Worm (Caenorhabditis elegans) whole organism, young adult: ENCODE measurements around the gene acn-1.

Experiments
- B0261.1 ChIP-seq: sonication (generic microtip); optimal IDR thresholded peaks from 2 replicates; lab custom pipeline; 2016; ENCODE audit warnings: mild to moderate bottlenecking, missing genetic modification characterization, moderate library complexity, missing compliant biosample characterization
- F22D6.2 ChIP-seq: sonication (generic microtip); optimal IDR thresholded peaks from 2 replicates; lab custom pipeline; 2016; ENCODE audit warnings: mild to moderate bottlenecking, missing genetic modification characterization, missing compliant biosample characterization
- F23B12.7 ChIP-seq: sonication (generic microtip); optimal IDR thresholded peaks from 2 replicates; lab custom pipeline; 2017; ENCODE audit warnings: missing genetic modification characterization, mild to moderate bottlenecking, missing compliant biosample characterization, antibody characterized with exemption, moderate library complexity; ENCODE audit not compliant: insufficient read depth
- F33H1.4 ChIP-seq: fragments of 200-800 bp; sonication (Bioruptor generic); IDR thresholded peaks from 2 replicates; pipeline ENCODE4 v1.3.6; 2022; ENCODE audit warnings: missing genetic modification reagents, missing genetic modification characterization, missing compliant biosample characterization
- T26A5.8 ChIP-seq: sonication (generic microtip); optimal IDR thresholded peaks from 2 replicates; lab custom pipeline; 2016; ENCODE audit warnings: missing genetic modification characterization, missing compliant biosample characterization
- aptf-3 ChIP-seq: fragments of 200-800 bp; sonication (Bioruptor generic); IDR thresholded peaks from 2 replicates; pipeline ENCODE4 v1.3.6; 2022; ENCODE audit warnings: missing genetic modification characterization, missing compliant biosample characterization
- attf-3 ChIP-seq: fragments of 200-800 bp; sonication (Bioruptor generic); conservative IDR thresholded peaks from 2 replicates; pipeline ENCODE4 v1.3.6; 2022; ENCODE audit warnings: missing genetic modification reagents, missing genetic modification characterization, missing compliant biosample characterization
- attf-6 ChIP-seq: fragments of 200-800 bp; sonication (Bioruptor generic); IDR thresholded peaks from 2 replicates; pipeline ENCODE4 v1.3.6; 2022; ENCODE audit warnings: missing genetic modification reagents, missing genetic modification characterization, missing compliant biosample characterization
- die-1 ChIP-seq: sonication (generic microtip); optimal IDR thresholded peaks from 2 replicates; lab custom pipeline; 2016; ENCODE audit warnings: missing genotype, mild to moderate bottlenecking, missing genetic modification characterization, missing compliant biosample characterization
- dox-1 ChIP-seq: fragments of 200-800 bp; sonication (Bioruptor generic); IDR thresholded peaks from 2 replicates; pipeline ENCODE4 v1.3.6; 2022; ENCODE audit warnings: missing genetic modification reagents, missing genetic modification characterization, missing compliant biosample characterization
- dpl-1 ChIP-seq: fragments of 150-350 bp; optimal IDR thresholded peaks from 2 replicates; lab custom pipeline; 2014; ENCODE audit warnings: missing biosample characterization, missing genetic modification reagents, missing genetic modification characterization
- hrde-1 ChIP-seq: sonication (generic microtip); optimal IDR thresholded peaks from 2 replicates; lab custom pipeline; 2016; ENCODE audit warnings: missing genetic modification characterization, mild to moderate bottlenecking, missing compliant biosample characterization, moderate library complexity, missing genotype, missing genetic modification reagents, borderline replicate concordance
- lag-1 ChIP-seq: fragments of 200-800 bp; sonication (Bioruptor generic); IDR thresholded peaks from 2 replicates; pipeline ENCODE4 v1.3.6; 2022; ENCODE audit warnings: missing genetic modification reagents, missing genetic modification characterization, missing compliant biosample characterization
- let-607 ChIP-seq, 2 experiments: fragments of 200-800 bp in 1 of 2; sonication (Bioruptor generic) in 1 of 2; sonication (generic microtip) in 1 of 2; optimal IDR thresholded peaks; 2 replicates each; lab custom pipeline; 2016 to 2018; ENCODE audit warnings: mild to moderate bottlenecking in 2 of 2, missing compliant biosample characterization in 2 of 2, missing genetic modification characterization in 2 of 2, moderate library complexity in 2 of 2, missing genotype in 1 of 2
- lsy-27 ChIP-seq: sonication (generic microtip); optimal IDR thresholded peaks from 2 replicates; lab custom pipeline; 2017; ENCODE audit warnings: missing genetic modification characterization, mild to moderate bottlenecking, missing compliant biosample characterization, antibody characterized with exemption, missing genotype, borderline replicate concordance; ENCODE audit not compliant: insufficient read depth
- mes-4 ChIP-seq: sonication (generic microtip); optimal IDR thresholded peaks from 2 replicates; lab custom pipeline; 2016; ENCODE audit warnings: missing genotype, missing genetic modification characterization, missing compliant biosample characterization
- nfya-2 ChIP-seq: fragments of 200-800 bp; sonication (Bioruptor generic); IDR thresholded peaks from 2 replicates; pipeline ENCODE4 v1.3.6; 2022; ENCODE audit warnings: missing genetic modification reagents, missing genetic modification characterization, missing compliant biosample characterization
- rcor-1 ChIP-seq: fragments of 200-800 bp; sonication (Bioruptor generic); IDR thresholded peaks from 2 replicates; pipeline ENCODE4 v1.3.6; 2022; ENCODE audit warnings: missing genetic modification reagents, missing genetic modification characterization, missing compliant biosample characterization
- snpc-1.3 ChIP-seq: sonication (generic microtip); optimal IDR thresholded peaks from 2 replicates; lab custom pipeline; 2017; ENCODE audit warnings: missing genetic modification characterization, mild to moderate bottlenecking, missing compliant biosample characterization, antibody characterized with exemption, moderate library complexity, missing genotype, missing genetic modification reagents; ENCODE audit not compliant: insufficient read depth
- ztf-18 ChIP-seq: sonication (generic microtip); optimal IDR thresholded peaks from 2 replicates; lab custom pipeline; 2016; ENCODE audit warnings: missing genotype, mild to moderate bottlenecking, missing genetic modification characterization, missing compliant biosample characterization
- ztf-26 ChIP-seq: sonication (generic microtip); optimal IDR thresholded peaks from 2 replicates; lab custom pipeline; 2017; ENCODE audit warnings: missing genetic modification characterization, missing compliant biosample characterization
- ztf-6 ChIP-seq: fragments of 200-800 bp; sonication (Bioruptor generic); IDR thresholded peaks from 2 replicates; pipeline ENCODE4 v1.3.6; 2022; ENCODE audit warnings: missing genetic modification reagents, missing genetic modification characterization, missing compliant biosample characterization

acn-1 gene

ce11 chrX:5060756-5061155 lies 36.1 kb downstream of the acn-1 start, which contains the start of gene C24H10.3:
Gene C24H10.3, plus strand, starts transcription at chrX:5061056.
- TF ChIP-seq F33H1.4 (GFP tag; lab: Robert Waterston, UW) = no peak
- no peak for TF ChIP-seq ztf-6 (GFP tag; lab: Robert Waterston, UW)
- TF ChIP-seq hrde-1 = no peak
- TF ChIP-seq F22D6.2 (tag; lab: Kevin White, UChicago) = no peak
- TF ChIP-seq lsy-27 (tag; lab: Kevin White, UChicago) = no peak
- TF ChIP-seq attf-6 (GFP tag; lab: Robert Waterston, UW) = no peak

- TF ChIP-seq B0261.1 (tag; lab: Kevin White, UChicago) = no peak
- peak; percentile 60 for TF ChIP-seq ztf-18 (tag; lab: Kevin White, UChicago)
- TF ChIP-seq, all 124 proteins: peak for 1
Measured at ce11 chrX:5059163-5059562, 37.7 kb downstream of the acn-1 start, which contains the start of gene C24H10.4. Gene C24H10.4, minus strand, starts transcription at chrX:5059263.

- TF ChIP-seq mes-4 (tag; lab: Kevin White, UChicago) (peak; percentile 2), die-1 (tag; lab: Kevin White, UChicago) (peak; percentile 9)
Measured at ce11 chrX:5056199-5056598, 40.7 kb downstream of the acn-1 start.

ce11 chrX:5043887-5044286 lies 53.0 kb downstream of the acn-1 start, which contains the start of gene Y64H9A.2:
Gene Y64H9A.2, plus strand, starts transcription at chrX:5043976.
- TF ChIP-seq let-607 (tag; optimal IDR thresholded peaks at IDR 0.05; lab: Kevin White, UChicago) = no peak
- no peak for TF ChIP-seq T26A5.8 (tag; lab: Kevin White, UChicago)
- TF ChIP-seq dpl-1 = no peak
- TF ChIP-seq dox-1 (GFP tag; lab: Robert Waterston, UW) = no peak
- no peak for TF ChIP-seq lag-1 (GFP tag; lab: Robert Waterston, UW)
- no peak for TF ChIP-seq rcor-1 (GFP tag; lab: Robert Waterston, UW)
- no peak for TF ChIP-seq attf-3
- TF ChIP-seq snpc-1.3 = no peak
- TF ChIP-seq F23B12.7 = no peak
- TF ChIP-seq nfya-2 (GFP tag; lab: Robert Waterston, UW) = no peak
- TF ChIP-seq aptf-3 = no peak
- no peak for TF ChIP-seq ztf-26 (tag; lab: Kevin White, UChicago)
- TF ChIP-seq, all 124 proteins: peak for 0
